Worm (Caenorhabditis elegans) whole organism, L4 larva: ENCODE data around the gene tag-196.

ENCODE experiments used
- F44E2.7 ChIP-seq: fragments of 200-800 bp; sonication (Bioruptor generic); IDR thresholded peaks from 2 replicates; pipeline ENCODE4 v2.1.2; 2022; ENCODE audit warnings: missing genetic modification characterization, missing compliant biosample characterization
- aha-1 ChIP-seq: fragments of 150-350 bp; peaks from one replicate; lab custom pipeline; 2014; ENCODE audit warnings: missing biosample characterization, missing genetic modification characterization
- attf-4 ChIP-seq: sonication (generic microtip); optimal IDR thresholded peaks from 3 replicates; lab custom pipeline; 2017; ENCODE audit warnings: missing biosample characterization, missing genetic modification characterization
- cey-2 ChIP-seq: sonication (generic microtip); optimal IDR thresholded peaks from 3 replicates; lab custom pipeline; 2017; ENCODE audit warnings: missing genetic modification characterization, mild to moderate bottlenecking, missing compliant biosample characterization, antibody characterized with exemption, borderline replicate concordance; ENCODE audit not compliant: insufficient read depth
- ctbp-1 ChIP-seq: fragments of 200-800 bp; sonication (Bioruptor generic); IDR thresholded peaks from 2 replicates; pipeline ENCODE4 v1.3.6; 2022; ENCODE audit warnings: missing genetic modification reagents, missing genetic modification characterization, missing compliant biosample characterization
- dmd-6 ChIP-seq: fragments of 200-800 bp; sonication (Bioruptor generic); IDR thresholded peaks from 2 replicates; pipeline ENCODE4 v1.3.6; 2022; ENCODE audit warnings: missing genetic modification reagents, missing genetic modification characterization, missing compliant biosample characterization
- fkh-10 ChIP-seq: fragments of 150-350 bp; optimal IDR thresholded peaks from 2 replicates; lab custom pipeline; 2014; ENCODE audit warnings: missing biosample characterization, missing genetic modification reagents, missing genetic modification characterization
- lin-15B ChIP-seq: fragments of 150-350 bp; sonication (generic microtip); optimal IDR thresholded peaks from 3 replicates; lab custom pipeline; 2014; ENCODE audit warnings: missing biosample characterization, missing genetic modification characterization
- mep-1 ChIP-seq: fragments of 150-350 bp; sonication (generic microtip); optimal IDR thresholded peaks from 3 replicates; lab custom pipeline; 2014; ENCODE audit warnings: missing biosample characterization, missing genetic modification characterization
- nhr-11 ChIP-seq: fragments of 150-350 bp; optimal IDR thresholded peaks from 2 replicates; lab custom pipeline; 2014; ENCODE audit warnings: missing biosample characterization, missing genetic modification characterization
- nhr-25 ChIP-seq: sonication (generic microtip); optimal IDR thresholded peaks from 2 replicates; lab custom pipeline; 2017; ENCODE audit warnings: missing genetic modification characterization, mild to moderate bottlenecking, missing compliant biosample characterization, antibody characterized with exemption, moderate library complexity, borderline replicate concordance; ENCODE audit not compliant: insufficient read depth
- pqm-1 ChIP-seq: sonication (generic microtip); optimal IDR thresholded peaks from 2 replicates; lab custom pipeline; 2017; ENCODE audit warnings: missing biosample characterization, missing genetic modification characterization
- spr-1 ChIP-seq: sonication (generic microtip); optimal IDR thresholded peaks from 2 replicates; lab custom pipeline; 2016; ENCODE audit warnings: mild to moderate bottlenecking, missing genetic modification characterization, missing compliant biosample characterization

- TF ChIP-seq cey-2 (tag; lab: Kevin White, UChicago) (no peak), ctbp-1 (GFP tag; lab: Robert Waterston, UW) (no peak), F44E2.7 (no peak), lin-15B (tag; lab: Kevin White, UChicago) (no peak), dmd-6 (GFP tag; lab: Robert Waterston, UW) (no peak), fkh-10 (GFP tag; lab: Kevin White, UChicago) (no peak), nhr-25 (tag; lab: Kevin White, UChicago) (no peak), attf-4 (tag; lab: Kevin White, UChicago) (no peak), spr-1 (tag; lab: Kevin White, UChicago) (no peak), nhr-11 (no peak), aha-1 (peak; percentile 79), mep-1 (tag; lab: Kevin White, UChicago) (no peak), pqm-1 (tag; lab: Kevin White, UChicago) (no peak)
These were observed 24.0 kb downstream of the tag-196 start, which contains the start of gene grd-5 for ce11 chrV:8618738-8619137.
